Worm (Caenorhabditis elegans) whole organism, late embryonic: ENCODE measurements around the gene K12H4.3.

Source experiments
- ama-1 ChIP-seq: fragments of 150-350 bp; optimal IDR thresholded peaks from 2 replicates; lab custom pipeline; 2014
- che-1 ChIP-seq: sonication (generic microtip); optimal IDR thresholded peaks from 2 replicates; lab custom pipeline; 2016; ENCODE audit warnings: mild to moderate bottlenecking, missing genetic modification characterization, missing compliant biosample characterization
- mec-3 ChIP-seq: sonication (generic microtip); optimal IDR thresholded peaks from 2 replicates; lab custom pipeline; 2016; ENCODE audit warnings: borderline replicate concordance, missing genetic modification characterization, missing compliant biosample characterization

DNA sequence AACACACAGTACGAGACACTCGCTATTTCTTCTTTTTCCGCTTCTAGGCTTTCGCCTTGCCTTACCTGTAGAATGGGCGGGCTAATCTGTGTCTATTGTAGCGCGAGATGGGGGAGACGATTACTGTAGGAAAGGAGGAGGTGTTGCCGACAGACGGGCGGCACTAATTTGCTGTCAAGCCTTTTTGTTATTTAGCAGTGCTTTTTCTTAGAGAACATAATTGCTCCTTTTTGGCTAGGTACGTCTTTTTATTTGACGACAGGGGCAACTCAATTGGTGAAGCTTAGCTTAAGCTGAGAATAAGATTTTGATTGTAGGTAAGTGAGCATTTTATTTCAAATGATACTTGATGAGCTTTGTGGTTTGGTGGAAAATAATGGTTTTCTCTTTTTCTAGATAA lies 17.8 kb downstream of the K12H4.3 start:
- TF ChIP-seq ama-1 (no peak), mec-3 (tag; lab: Kevin White, UChicago) (no peak), che-1 (tag; lab: Kevin White, UChicago) (no peak)
